Fruit fly (Drosophila melanogaster): Measurements from ENCODE around the gene CG43703.

The CG43703 gene

dm6 chr2L:3789290-3790067 is 24.2 kb downstream of the CG43703 start (continued):
- TF ChIP-seq HLH54F (GFP tag; optimal IDR thresholded peaks at IDR 0.05) (no peak), Ada2b (GFP tag; IDR thresholded peaks at IDR 0.05) (peak; percentile 65; the same call in 1 of the 2 replicates), CG11093 (GFP tag; IDR thresholded peaks at IDR 0.05) (peak; percentile 76), CG30431 (GFP tag; optimal IDR thresholded peaks at IDR 0.05) (peak; percentile 46), CG4854 (GFP tag; optimal IDR thresholded peaks at IDR 0.05) (no peak), Oaz (GFP tag; IDR thresholded peaks at IDR 0.05) (peak; percentile 33; the same call in 1 of the 2 replicates), p53 (GFP tag; optimal IDR thresholded peaks at IDR 0.05) (no peak), crp (GFP tag; optimal IDR thresholded peaks at IDR 0.05) (peak in 1 of 2 experiments; percentile 11), CG13624 (GFP tag; optimal IDR thresholded peaks at IDR 0.05) (no peak), bbx (GFP tag; IDR thresholded peaks at IDR 0.05; ENCODE audit: partially characterized antibody) (no peak; the same call in 1 of the 2 replicates), sug (tag; optimal IDR thresholded peaks at IDR 0.05) (no peak), CG13287 (GFP tag; IDR thresholded peaks at IDR 0.05; ENCODE audit: partially characterized antibody) (no peak), Nf-YA (GFP tag; IDR thresholded peaks at IDR 0.05) (peak; percentile 75), twi (tag; optimal IDR thresholded peaks at IDR 0.05) (peak; percentile 73), croc (GFP tag; conservative IDR thresholded peaks at IDR 0.05) (peak; percentile 88), CG13123 (GFP tag; optimal IDR thresholded peaks at IDR 0.05) (peak; percentile 43), CG31224 (GFP tag; IDR thresholded peaks at IDR 0.05) (peak; percentile 54; the same call in 1 of the 2 replicates), E2f2 (GFP tag; IDR thresholded peaks at IDR 0.05) (peak; percentile 62), NC2β (GFP tag; optimal IDR thresholded peaks at IDR 0.05) (no peak), z (GFP tag; IDR thresholded peaks at IDR 0.05) (no peak; the same call in 2 of the 3 replicates), Dp (GFP tag; optimal IDR thresholded peaks at IDR 0.05) (no peak), CG7372 (GFP tag; IDR thresholded peaks at IDR 0.05) (0 out of 2 replicates have a peak, but pooled peaks have one; percentile 59), CG6272 (GFP tag; IDR thresholded peaks at IDR 0.05) (peak; percentile 70), Mrtf (GFP tag; IDR thresholded peaks at IDR 0.05) (peak; percentile 76; the same call in 2 of the 3 replicates), Poxn (GFP tag; IDR thresholded peaks at IDR 0.05) (no peak), CG8944 (GFP tag; optimal IDR thresholded peaks at IDR 0.05) (no peak), Dad (GFP tag; optimal IDR thresholded peaks at IDR 0.05) (no peak), Blimp-1 (GFP tag; optimal IDR thresholded peaks at IDR 0.05) (peak; percentile 95), CG8478 (optimal IDR thresholded peaks at IDR 0.05) (peak; percentile 16), CG31441 (GFP tag; IDR thresholded peaks at IDR 0.05) (peak; percentile 91), tup (GFP tag; optimal IDR thresholded peaks at IDR 0.05) (no peak), Gug (GFP tag; IDR thresholded peaks at IDR 0.05) (peak; percentile 67; the same call in 3 of the 4 replicates), Vsx1 (GFP tag; optimal IDR thresholded peaks at IDR 0.05) (peak; percentile 57), MBD-R2 (GFP tag; IDR thresholded peaks at IDR 0.05) (peak; percentile 21; the same call in 1 of the 2 replicates), CG6254 (GFP tag; optimal IDR thresholded peaks at IDR 0.05) (peak; percentile 82), cad (GFP tag; optimal IDR thresholded peaks at IDR 0.05) (no peak), inv (GFP tag; IDR thresholded peaks at IDR 0.05; ENCODE audit: partially characterized antibody) (no peak), CG11723 (GFP tag; optimal IDR thresholded peaks at IDR 0.05) (peak; percentile 69), pum (GFP tag; optimal IDR thresholded peaks at IDR 0.05) (no peak), H2.0 (GFP tag; IDR thresholded peaks at IDR 0.05) (peak; percentile 76), Lhr (GFP tag; optimal IDR thresholded peaks at IDR 0.05) (peak; percentile 67), CG7963 (GFP tag; IDR thresholded peaks at IDR 0.05; ENCODE audit: partially characterized antibody) (no peak), CG17359 (tag; optimal IDR thresholded peaks at IDR 0.05) (peak; percentile 89), zen (tag; optimal IDR thresholded peaks at IDR 0.05) (peak; percentile 66), CG32772 (GFP tag; IDR thresholded peaks at IDR 0.05) (peak; percentile 88), sens-2 (GFP tag; IDR thresholded peaks at IDR 0.05) (peak; percentile 52), gcm2 (GFP tag; optimal IDR thresholded peaks at IDR 0.05) (peak; percentile 14), CG15011 (GFP tag; optimal IDR thresholded peaks at IDR 0.05) (no peak), zf30C (GFP tag; optimal IDR thresholded peaks at IDR 0.05) (peak; percentile 43), chm (GFP tag; IDR thresholded peaks at IDR 0.05) (peak; percentile 81)

Data from whole organism, embryonic.